Worm (Caenorhabditis elegans): ENCODE measurements around the gene B0252.8.

B0252.8 gene

ce11 chrII:6923792-6924191 is 7.8 kb downstream of the B0252.8 start:
- TF ChIP-seq unc-39 (tag; optimal IDR thresholded peaks at IDR 0.05) (no peak), lsy-2 (tag; optimal IDR thresholded peaks at IDR 0.05) (peak; percentile 40)

ce11 chrII:6926054-6926453 is 10.1 kb downstream of the B0252.8 start:
- TF ChIP-seq ceh-83 (GFP tag; optimal IDR thresholded peaks at IDR 0.05): no peak
- peak; percentile 27 for TF ChIP-seq lin-13 (tag; optimal IDR thresholded peaks at IDR 0.05)
- peak; percentile 76 for TF ChIP-seq nhr-2 (tag; optimal IDR thresholded peaks at IDR 0.05)
- TF ChIP-seq nhr-76 (tag; optimal IDR thresholded peaks at IDR 0.05): no peak
- TF ChIP-seq ham-2 (GFP tag; optimal IDR thresholded peaks at IDR 0.05): peak; percentile 65
- TF ChIP-seq ceh-39 (tag; optimal IDR thresholded peaks at IDR 0.05): peak; percentile 62
- no peak for TF ChIP-seq elt-3 (tag; optimal IDR thresholded peaks at IDR 0.05)
- TF ChIP-seq M03D4.4 (tag; optimal IDR thresholded peaks at IDR 0.05): no peak
- peak; percentile 20 for TF ChIP-seq zip-8 (tag; optimal IDR thresholded peaks at IDR 0.05)
- TF ChIP-seq pha-4 (tag; optimal IDR thresholded peaks at IDR 0.05): peak; percentile 57
- TF ChIP-seq sem-2 (GFP tag; optimal IDR thresholded peaks at IDR 0.05): no peak
- TF ChIP-seq unc-39 (tag; optimal IDR thresholded peaks at IDR 0.05): no peak
- TF ChIP-seq unc-62 (GFP tag; optimal IDR thresholded peaks at IDR 0.05): peak; percentile 27

DNA sequence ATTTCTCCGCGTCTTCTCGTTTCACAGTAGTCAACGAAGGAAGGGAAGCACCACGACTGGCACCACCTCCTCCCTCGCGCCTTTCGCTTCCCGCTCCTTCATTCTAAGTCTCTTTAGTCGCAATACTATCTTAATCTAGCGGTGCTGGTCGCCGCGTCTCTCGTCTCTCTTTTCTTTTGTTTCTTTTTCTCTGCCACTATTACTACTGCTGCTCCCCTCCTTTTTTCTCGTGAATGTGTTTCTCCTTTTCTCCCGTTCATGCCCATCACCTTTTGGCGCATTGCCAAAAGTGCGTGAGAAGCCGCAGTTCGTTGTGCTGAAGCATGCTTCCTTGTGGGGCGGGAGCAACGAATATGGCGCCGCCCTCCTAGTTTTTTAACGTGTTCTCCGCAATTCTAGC is 10.5 kb downstream of the B0252.8 start:
- TF ChIP-seq unc-39 (tag; optimal IDR thresholded peaks at IDR 0.05) (no peak), zip-8 (tag; optimal IDR thresholded peaks at IDR 0.05) (no peak), ztf-11 (tag; optimal IDR thresholded peaks at IDR 0.05) (no peak), elt-3 (tag; optimal IDR thresholded peaks at IDR 0.05) (no peak), pha-4 (tag; optimal IDR thresholded peaks at IDR 0.05) (no peak), nhr-237 (tag; optimal IDR thresholded peaks at IDR 0.05) (peak; percentile 1), nhr-2 (tag; optimal IDR thresholded peaks at IDR 0.05) (no peak), unc-120 (tag; optimal IDR thresholded peaks at IDR 0.05; ENCODE audit: poor library complexity, severe bottlenecking) (peak; percentile 77), ceh-39 (tag; optimal IDR thresholded peaks at IDR 0.05) (no peak)

DNA sequence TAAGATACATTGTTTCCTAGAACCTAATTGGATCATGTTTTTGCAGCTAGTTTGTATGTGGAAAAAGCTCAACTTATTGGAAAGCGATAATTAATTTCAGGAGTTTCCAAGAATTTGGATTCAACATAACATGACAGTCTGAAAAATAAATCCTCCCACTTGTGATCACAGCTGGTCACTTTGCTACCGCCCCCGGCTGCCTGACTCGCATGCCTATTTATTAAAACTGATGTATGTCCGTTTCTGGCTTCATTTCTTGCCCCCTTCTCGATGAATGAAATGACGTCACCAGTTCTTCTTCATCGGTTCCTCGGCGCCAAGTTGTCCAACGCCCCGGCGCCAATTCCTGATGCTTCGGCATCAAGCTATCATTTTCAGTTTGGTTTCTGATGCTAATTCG is 11.1 kb downstream of the B0252.8 start:
- TF ChIP-seq lsy-2 (tag; optimal IDR thresholded peaks at IDR 0.05) (no peak), mls-2 (tag; optimal IDR thresholded peaks at IDR 0.05) (no peak), ces-1 (GFP tag; optimal IDR thresholded peaks at IDR 0.05) (no peak), sptf-1 (tag; optimal IDR thresholded peaks at IDR 0.05) (no peak), sem-2 (GFP tag; optimal IDR thresholded peaks at IDR 0.05) (no peak), snpc-4 (tag; optimal IDR thresholded peaks at IDR 0.05) (no peak), nhr-237 (tag; optimal IDR thresholded peaks at IDR 0.05) (no peak), blmp-1 (tag; optimal IDR thresholded peaks at IDR 0.05) (no peak), unc-39 (tag; optimal IDR thresholded peaks at IDR 0.05) (no peak), cnd-1 (tag; optimal IDR thresholded peaks at IDR 0.05) (no peak), ceh-83 (GFP tag; optimal IDR thresholded peaks at IDR 0.05) (no peak), unc-120 (tag; optimal IDR thresholded peaks at IDR 0.05; ENCODE audit: poor library complexity, severe bottlenecking) (no peak), mep-1 (tag; optimal IDR thresholded peaks at IDR 0.05) (no peak), nhr-76 (tag; optimal IDR thresholded peaks at IDR 0.05) (no peak), nhr-12 (tag; optimal IDR thresholded peaks at IDR 0.05) (no peak)

DNA sequence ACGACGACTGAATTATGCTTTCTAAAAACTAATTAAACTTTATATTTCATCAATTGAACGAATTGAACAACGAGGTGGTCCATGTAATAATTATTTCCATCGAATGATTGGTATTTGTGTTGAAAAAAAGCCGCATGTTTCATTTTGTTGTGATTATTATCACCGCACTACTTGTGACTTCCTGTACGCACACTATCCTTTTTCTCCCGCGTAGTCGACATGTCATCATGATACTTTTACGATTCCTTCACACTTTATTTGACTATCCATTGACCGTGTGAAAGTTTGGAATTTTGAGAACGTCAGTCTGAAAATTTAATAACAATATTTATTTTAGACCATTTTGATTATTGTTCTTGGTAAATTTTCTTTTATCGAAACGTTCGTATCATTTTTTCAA is 11.6 kb downstream of the B0252.8 start, which contains the start of gene F22D3.4:
TSS of gene F22D3.4 (minus strand) at position 1 of the 400 bp plus-strand sequence.
- no peak for TF ChIP-seq hlh-1 (tag; optimal IDR thresholded peaks at IDR 0.05)
- TF ChIP-seq ceh-43 (GFP tag; optimal IDR thresholded peaks at IDR 0.05): no peak
- TF ChIP-seq mab-5 (tag; optimal IDR thresholded peaks at IDR 0.05): no peak
- TF ChIP-seq unc-62 (GFP tag; optimal IDR thresholded peaks at IDR 0.05): no peak
- no peak for TF ChIP-seq elt-3 (tag; optimal IDR thresholded peaks at IDR 0.05)
- no peak for TF ChIP-seq nhr-237 (tag; optimal IDR thresholded peaks at IDR 0.05)
- no peak for TF ChIP-seq elt-1 (tag; optimal IDR thresholded peaks at IDR 0.05; ENCODE audit: borderline replicate concordance, insufficient read depth)
- TF ChIP-seq ceh-39 (tag; optimal IDR thresholded peaks at IDR 0.05): no peak
- TF ChIP-seq ceh-83 (GFP tag; optimal IDR thresholded peaks at IDR 0.05): no peak
- no peak for TF ChIP-seq nhr-2 (tag; optimal IDR thresholded peaks at IDR 0.05)
- TF ChIP-seq snpc-4 (tag; optimal IDR thresholded peaks at IDR 0.05): no peak

ce11 chrII:6928416-6928815 is 12.4 kb downstream of the B0252.8 start, which contains the start of gene flcn-1:
flcn-1 (plus strand) TSS chrII:6928763.
- TF ChIP-seq ces-1 (GFP tag; optimal IDR thresholded peaks at IDR 0.05): peak; percentile 12
- no peak for TF ChIP-seq M03D4.4 (tag; optimal IDR thresholded peaks at IDR 0.05)
